Worm (Caenorhabditis elegans): Measurements from ENCODE around the gene ZK105.1.

ZK105.1 gene

DNA sequence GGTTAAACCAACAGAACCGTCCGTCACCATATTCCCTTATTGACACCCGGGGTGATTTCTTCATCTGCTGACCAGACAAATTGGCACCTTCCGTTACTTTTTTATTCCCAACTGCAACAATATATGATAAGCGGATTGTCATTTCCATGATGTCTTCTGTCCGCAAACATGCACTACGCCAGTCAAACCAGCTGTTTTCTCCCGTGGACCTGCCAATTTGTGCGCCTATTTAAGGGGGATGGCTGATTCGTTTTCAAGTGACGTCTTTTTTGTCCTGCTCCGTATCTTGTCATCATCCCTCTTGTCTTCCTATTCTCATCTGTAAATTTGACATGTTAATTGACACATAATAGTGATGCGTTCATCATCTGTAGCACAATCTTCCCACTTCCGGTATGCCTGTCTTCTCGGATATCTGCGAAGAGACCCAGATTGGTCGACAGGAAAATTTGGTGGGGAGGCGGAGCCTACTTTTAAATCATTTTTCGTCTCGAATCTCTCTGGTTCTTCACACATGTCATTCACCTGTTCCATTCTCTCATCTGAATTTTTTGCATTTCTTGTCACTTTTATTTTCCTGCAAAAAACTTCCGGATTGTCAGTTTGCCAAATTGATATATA, 34.3 kb downstream of the ZK105.1 start:
- TF ChIP-seq sdz-12 (GFP tag; optimal IDR thresholded peaks at IDR 0.05) (no peak), tra-1 (GFP tag; IDR thresholded peaks at IDR 0.05) (peak; percentile 87; the same call in 1 of the 2 replicates), mdt-29 (GFP tag; IDR thresholded peaks at IDR 0.05) (peak; percentile 33; the same call in 1 of the 2 replicates), unc-62 (GFP tag; optimal IDR thresholded peaks at IDR 0.05 in 1 of 2) (peak in 1 of 2 experiments; percentile 52), unc-62 (tag; optimal IDR thresholded peaks at IDR 0.05) (no peak), nhr-42 (GFP tag; IDR thresholded peaks at IDR 0.05) (no peak), spr-3 (GFP tag; optimal IDR thresholded peaks at IDR 0.05) (no peak), lin-1 (GFP tag; IDR thresholded peaks at IDR 0.05) (peak; percentile 29; the same call in 1 of the 2 replicates), hlh-11 (tag; optimal IDR thresholded peaks at IDR 0.05) (peak; percentile 17), ama-1 (optimal IDR thresholded peaks at IDR 0.05) (no peak), nhr-41 (GFP tag; IDR thresholded peaks at IDR 0.05) (no peak), F49E8.2 (tag; optimal IDR thresholded peaks at IDR 0.05; ENCODE audit: borderline replicate concordance) (no peak), nhr-25 (tag; optimal IDR thresholded peaks at IDR 0.05; ENCODE audit: borderline replicate concordance, insufficient read depth) (no peak), egl-43 (GFP tag; IDR thresholded peaks at IDR 0.05) (no peak), dmd-6 (GFP tag; IDR thresholded peaks at IDR 0.05) (peak; percentile 94), nhr-48 (tag; optimal IDR thresholded peaks at IDR 0.05) (peak; percentile 61), lir-3 (tag; optimal IDR thresholded peaks at IDR 0.05) (no peak), Y48G9A.11 (GFP tag; IDR thresholded peaks at IDR 0.05) (no peak), aly-2 (tag; optimal IDR thresholded peaks at IDR 0.05) (no peak), ztf-7 (tag; optimal IDR thresholded peaks at IDR 0.05) (no peak)

- TF ChIP-seq mxl-2 (GFP tag; conservative IDR thresholded peaks at IDR 0.05) (no peak), saeg-2 (GFP tag; IDR thresholded peaks at IDR 0.05) (no peak), nhr-6 (tag; optimal IDR thresholded peaks at IDR 0.05) (no peak), dmd-8 (GFP tag; IDR thresholded peaks at IDR 0.05) (no peak), hlh-11 (tag; optimal IDR thresholded peaks at IDR 0.05) (peak; percentile 23), mes-2 (tag; optimal IDR thresholded peaks at IDR 0.05; ENCODE audit: poor library complexity, severe bottlenecking) (no peak), tra-1 (GFP tag; IDR thresholded peaks at IDR 0.05) (peak; percentile 46; the same call in 1 of the 2 replicates), Y5F2A.4 (GFP tag; optimal IDR thresholded peaks at IDR 0.05) (no peak), ceh-20 (GFP tag; IDR thresholded peaks at IDR 0.05) (no peak), Y105C5A.15 (GFP tag; IDR thresholded peaks at IDR 0.05) (no peak), arid-1 (GFP tag; conservative IDR thresholded peaks at IDR 0.05) (no peak), rbr-2 (tag; optimal IDR thresholded peaks at IDR 0.05) (no peak), daf-16 (GFP tag; optimal IDR thresholded peaks at IDR 0.05) (peak in 1 of 2 experiments; percentile 15), daf-16 (tag; optimal IDR thresholded peaks at IDR 0.05) (no peak), snpc-4 (tag; optimal IDR thresholded peaks at IDR 0.05) (no peak), spr-1 (tag; optimal IDR thresholded peaks at IDR 0.05) (no peak), pqm-1 (tag; optimal IDR thresholded peaks at IDR 0.05) (no peak), fkh-10 (GFP tag; optimal IDR thresholded peaks at IDR 0.05) (no peak), fos-1 (tag; optimal IDR thresholded peaks at IDR 0.05) (no peak), dmd-6 (GFP tag; IDR thresholded peaks at IDR 0.05) (peak; percentile 56), aha-1 (tag) (no peak), spr-3 (GFP tag; optimal IDR thresholded peaks at IDR 0.05) (no peak), lin-39 (tag; optimal IDR thresholded peaks at IDR 0.05) (no peak), madf-5 (GFP tag; IDR thresholded peaks at IDR 0.05) (no peak), Y48G9A.11 (GFP tag; IDR thresholded peaks at IDR 0.05) (no peak)
These were observed 35.9 kb downstream of the ZK105.1 start for ce11 chrV:7749708-7750107.
